Fruit fly (Drosophila melanogaster) whole organism, embryonic: ENCODE measurements around the gene Patr-1.
A peak's percentile ranks its signal among the peaks of the same experiment; 100 is the strongest.

Source experiments
- Awh ChIP-seq: fragments of 200-800 bp; sonication (Bioruptor generic); IDR thresholded peaks from 2 replicates; pipeline ENCODE4, ENCODE4 v1.3.6; 2022; ENCODE audit warnings: missing biosample characterization, missing genetic modification characterization
- Bteb2 ChIP-seq: fragments of 200-800 bp; sonication (Bioruptor generic); optimal IDR thresholded peaks from 2 replicates; lab custom pipeline; 2016; ENCODE audit warnings: missing biosample characterization, missing genetic modification characterization
- CG11247 ChIP-seq: fragments of 200-800 bp; sonication (Bioruptor generic); IDR thresholded peaks from 2 replicates; pipeline ENCODE4 v1.3.6; 2022; ENCODE audit warnings: missing biosample characterization, missing genetic modification characterization
- CG11695 ChIP-seq: fragments of 200-800 bp; sonication (Bioruptor generic); IDR thresholded peaks from 3 replicates; pipeline ENCODE4 v1.3.6; 2022; ENCODE audit warnings: missing biosample characterization, missing genetic modification characterization
- CG12942 ChIP-seq: fragments of 200-800 bp; sonication (Bioruptor generic); optimal IDR thresholded peaks from 3 replicates; lab custom pipeline; 2016; ENCODE audit warnings: missing biosample characterization, missing genetic modification characterization
- CG14014 ChIP-seq: fragments of 200-800 bp; sonication (Bioruptor generic); IDR thresholded peaks from 2 replicates; pipeline ENCODE4 v1.3.6; 2022; ENCODE audit warnings: missing biosample characterization, missing genetic modification characterization
- CG15514 ChIP-seq: fragments of 200-800 bp; sonication (Bioruptor generic); optimal IDR thresholded peaks from 3 replicates; lab custom pipeline; 2017; ENCODE audit warnings: missing biosample characterization, missing genetic modification characterization, mild to moderate bottlenecking, moderate library complexity, missing genetic modification reagents
- CG16779 ChIP-seq: fragments of 200-800 bp; sonication (Bioruptor generic); IDR thresholded peaks from 2 replicates; pipeline ENCODE4 v1.3.6; 2022; ENCODE audit warnings: missing biosample characterization, missing genetic modification characterization
- CG17361 ChIP-seq: fragments of 200-800 bp; sonication (Bioruptor generic); IDR thresholded peaks from 3 replicates; pipeline ENCODE4 v1.3.6; 2022; ENCODE audit warnings: missing biosample characterization, missing genetic modification characterization
- CG17385 ChIP-seq: fragments of 200-800 bp; sonication (Bioruptor generic); optimal IDR thresholded peaks from 3 replicates; lab custom pipeline; 2018; ENCODE audit warnings: missing biosample characterization, mild to moderate bottlenecking, missing genetic modification characterization
- CG1832 ChIP-seq: fragments of 200-800 bp; sonication (Bioruptor generic); optimal IDR thresholded peaks from 2 replicates; lab custom pipeline; 2017; ENCODE audit warnings: missing biosample characterization, mild to moderate bottlenecking, missing genetic modification characterization, inconsistent platforms
- CG34376 ChIP-seq: fragments of 200-800 bp; sonication (Bioruptor generic); optimal IDR thresholded peaks from 2 replicates; lab custom pipeline; 2018; ENCODE audit warnings: missing biosample characterization, mild to moderate bottlenecking, missing genetic modification characterization
- CG43689 ChIP-seq: fragments of 200-800 bp; sonication (Bioruptor generic); IDR thresholded peaks from 2 replicates; pipeline ENCODE4 v1.3.6; 2022; ENCODE audit warnings: missing biosample characterization, missing genetic modification characterization
- CG4617 ChIP-seq: fragments of 200-800 bp; sonication (Bioruptor generic); optimal IDR thresholded peaks from 3 replicates; lab custom pipeline; 2016; ENCODE audit warnings: missing biosample characterization, missing genetic modification characterization, borderline replicate concordance
- CG4730 ChIP-seq: fragments of 200-800 bp; sonication (Bioruptor generic); IDR thresholded peaks from 2 replicates; pipeline ENCODE4 v1.3.6; 2022; ENCODE audit warnings: missing biosample characterization, missing genetic modification characterization
- CG5953 ChIP-seq: fragments of 200-800 bp; sonication (Bioruptor generic); IDR thresholded peaks from 2 replicates; pipeline ENCODE4 v1.3.6; 2022; ENCODE audit warnings: missing biosample characterization, missing genetic modification characterization
- CG7928 ChIP-seq: fragments of 200-800 bp; sonication (Bioruptor generic); optimal IDR thresholded peaks from 2 replicates; lab custom pipeline; 2017; ENCODE audit warnings: missing biosample characterization, mild to moderate bottlenecking, missing genetic modification characterization
- CG8281 ChIP-seq: fragments of 200-800 bp; sonication (Bioruptor generic); optimal IDR thresholded peaks from 2 replicates; lab custom pipeline; 2018; ENCODE audit warnings: missing biosample characterization, mild to moderate bottlenecking, missing genetic modification characterization, moderate library complexity
- CG8359 ChIP-seq: fragments of 200-800 bp; sonication (Bioruptor generic); optimal IDR thresholded peaks from 2 replicates; lab custom pipeline; 2017; ENCODE audit warnings: missing biosample characterization, mild to moderate bottlenecking, missing genetic modification characterization, borderline replicate concordance
- CoRest ChIP-seq: fragments of 200-800 bp; sonication (Bioruptor generic); optimal IDR thresholded peaks from 3 replicates; lab custom pipeline; 2018; ENCODE audit warnings: missing biosample characterization, mild to moderate bottlenecking, missing genetic modification characterization, moderate library complexity
- Dip2 ChIP-seq: fragments of 200-800 bp; sonication (Bioruptor generic); IDR thresholded peaks from 2 replicates; pipeline ENCODE4 v1.3.6; 2022; ENCODE audit warnings: missing biosample characterization, missing genetic modification characterization
- Doc3 ChIP-seq: fragments of 200-800 bp; sonication (Bioruptor generic); IDR thresholded peaks from 3 replicates; pipeline ENCODE4 v1.3.6; 2022; ENCODE audit warnings: missing biosample characterization, missing genetic modification characterization; ENCODE audit not compliant: partially characterized antibody
- E2f1 ChIP-seq: fragments of 200-800 bp; sonication (Bioruptor generic); IDR thresholded peaks from 2 replicates; pipeline ENCODE4 v1.3.6; 2022; ENCODE audit warnings: missing biosample characterization, missing genetic modification characterization
- Hr39 ChIP-seq: fragments of >200 bp; optimal IDR thresholded peaks from 2 replicates; lab custom pipeline; 2017
- Kr ChIP-seq: fragments of 200-800 bp; sonication (Bioruptor generic); optimal IDR thresholded peaks from 2 replicates; lab custom pipeline; 2017; ENCODE audit warnings: missing biosample characterization, mild to moderate bottlenecking, missing genetic modification characterization
- Nf-YC ChIP-seq: fragments of 200-800 bp; optimal IDR thresholded peaks from 3 replicates; lab custom pipeline; 2019; ENCODE audit warnings: missing biosample characterization, mild to moderate bottlenecking, missing genetic modification characterization, moderate library complexity
- Sox102F ChIP-seq: fragments of 200-800 bp; sonication (Bioruptor generic); optimal IDR thresholded peaks from 2 replicates; lab custom pipeline; 2018; ENCODE audit warnings: missing biosample characterization, mild to moderate bottlenecking, missing genetic modification characterization, moderate library complexity
- YL-1 ChIP-seq: fragments of 200-800 bp; sonication (Bioruptor generic); optimal IDR thresholded peaks from 3 replicates; lab custom pipeline; 2017; ENCODE audit warnings: missing biosample characterization, mild to moderate bottlenecking, missing genetic modification characterization
- bab2 ChIP-seq: fragments of 200-800 bp; sonication (Bioruptor generic); optimal IDR thresholded peaks from 2 replicates; lab custom pipeline; 2016; ENCODE audit warnings: missing biosample characterization, missing genetic modification characterization
- bcd ChIP-seq: fragments of 200-800 bp; sonication (Bioruptor generic); optimal IDR thresholded peaks from 2 replicates; lab custom pipeline; 2017; ENCODE audit warnings: missing biosample characterization, mild to moderate bottlenecking, missing genetic modification characterization
- cad ChIP-seq: fragments of >200 bp; optimal IDR thresholded peaks from 2 replicates; lab custom pipeline; 2017; ENCODE audit warnings: missing biosample characterization, missing genetic modification characterization
- cas ChIP-seq: fragments of 200-800 bp; sonication (Bioruptor generic); IDR thresholded peaks from 2 replicates; pipeline ENCODE4 v1.3.6; 2022; ENCODE audit warnings: missing biosample characterization, missing genetic modification characterization
- chif ChIP-seq, 2 experiments: fragments of 200-800 bp; sonication (Bioruptor generic); optimal IDR thresholded peaks; 3 replicates each; lab custom pipeline; 2016; ENCODE audit warnings: missing biosample characterization in 2 of 2, missing genetic modification characterization in 2 of 2
- ewg ChIP-seq: fragments of 200-800 bp; sonication (Bioruptor generic); optimal IDR thresholded peaks from 3 replicates; lab custom pipeline; 2017; ENCODE audit warnings: mild to moderate bottlenecking, missing biosample characterization, missing genetic modification reagents, missing genetic modification characterization
- fd96Cb ChIP-seq: fragments of 200-800 bp; sonication (Bioruptor generic); optimal IDR thresholded peaks from 2 replicates; lab custom pipeline; 2018; ENCODE audit warnings: missing biosample characterization, mild to moderate bottlenecking, missing genetic modification characterization, moderate library complexity
- lilli ChIP-seq: fragments of 200-800 bp; sonication (Bioruptor generic); optimal IDR thresholded peaks from 3 replicates; lab custom pipeline; 2016; ENCODE audit warnings: missing biosample characterization, missing genetic modification characterization
- maf-S ChIP-seq: fragments of 200-800 bp; sonication (Bioruptor generic); optimal IDR thresholded peaks from 2 replicates; lab custom pipeline; 2016; ENCODE audit warnings: missing biosample characterization, missing genetic modification characterization
- pan ChIP-seq, 4 experiments: fragments of >200 bp in 3 of 4; fragments of 200-800 bp in 1 of 4; sonication (Bioruptor generic) in 1 of 4; optimal IDR thresholded peaks in 3 of 4; IDR thresholded peaks in 1 of 4; 2 replicates each; pipeline versions ENCODE4 v1.3.6 to Lab custom; 2017 to 2022; ENCODE audit warnings: missing biosample characterization in 2 of 4, missing genetic modification characterization in 2 of 4, mixed read lengths in 1 of 4
- pum ChIP-seq: fragments of 200-800 bp; sonication (Bioruptor generic); optimal IDR thresholded peaks from 2 replicates; lab custom pipeline; 2016; ENCODE audit warnings: missing biosample characterization, missing genetic modification characterization
- ranshi ChIP-seq: fragments of 200-800 bp; sonication (Bioruptor generic); IDR thresholded peaks from 2 replicates; pipeline ENCODE4 v1.3.6; 2022; ENCODE audit warnings: missing biosample characterization, missing genetic modification characterization
- slbo ChIP-seq: fragments of 200-800 bp; sonication (Bioruptor generic); IDR thresholded peaks from 2 replicates; pipeline ENCODE4 v1.3.6; 2022; ENCODE audit warnings: missing biosample characterization, missing genetic modification characterization
- slou ChIP-seq: fragments of 200-800 bp; sonication (Bioruptor generic); optimal IDR thresholded peaks from 3 replicates; lab custom pipeline; 2016; ENCODE audit warnings: missing biosample characterization, missing genetic modification characterization
- ssp ChIP-seq: fragments of 200-800 bp; sonication (Bioruptor generic); IDR thresholded peaks from 2 replicates; pipeline ENCODE4 v1.3.6; 2022; ENCODE audit warnings: missing biosample characterization, missing genetic modification characterization
- stc ChIP-seq: fragments of 200-800 bp; sonication (Bioruptor generic); IDR thresholded peaks from 2 replicates; pipeline ENCODE4 v1.3.6; 2022; ENCODE audit warnings: missing biosample characterization, missing genetic modification characterization
- stwl ChIP-seq: fragments of 200-800 bp; sonication (Bioruptor generic); optimal IDR thresholded peaks from 3 replicates; lab custom pipeline; 2018; ENCODE audit warnings: missing biosample characterization, mild to moderate bottlenecking, missing genetic modification characterization, moderate library complexity
- tll ChIP-seq, 2 experiments: fragments of 200-800 bp in 1 of 2; fragments of >200 bp in 1 of 2; sonication (Bioruptor generic) in 1 of 2; optimal IDR thresholded peaks; 2 replicates each; lab custom pipeline; 2017 to 2019; ENCODE audit warnings: missing biosample characterization in 2 of 2, missing genetic modification characterization in 2 of 2, mild to moderate bottlenecking in 1 of 2, moderate library complexity in 1 of 2
- unc-4 ChIP-seq: fragments of 200-800 bp; sonication (Bioruptor generic); IDR thresholded peaks from 2 replicates; pipeline ENCODE4 v1.3.6; 2022; ENCODE audit warnings: missing biosample characterization, missing genetic modification characterization; ENCODE audit not compliant: partially characterized antibody
- usp ChIP-seq: fragments of >200 bp; optimal IDR thresholded peaks from 2 replicates; lab custom pipeline; 2017; ENCODE audit warnings: missing biosample characterization, missing genetic modification characterization
- wdn ChIP-seq: fragments of 200-800 bp; sonication (Bioruptor generic); IDR thresholded peaks from 2 replicates; pipeline ENCODE4 v1.3.6; 2022; ENCODE audit warnings: missing biosample characterization, missing genetic modification characterization
- yki ChIP-seq: fragments of >200 bp; optimal IDR thresholded peaks from 3 replicates; lab custom pipeline; 2018

Gene Patr-1

dm6 chr3R:17042838-17043569 lies at the start of gene Patr-1, which contains the start of gene bdwf (continued):
- TF ChIP-seq cas (GFP tag; lab: Robert Waterston, UW) (no peak), ewg (GFP tag; lab: Kevin White, UChicago) (no peak), CG5953 (GFP tag; lab: Robert Waterston, UW) (no peak), chif (GFP tag; optimal IDR thresholded peaks at IDR 0.05; lab: Kevin White, UChicago) (no peak), pan (optimal IDR thresholded peaks at IDR 0.05; lab: Kevin White, UChicago) (no peak), pan (GFP tag; optimal IDR thresholded peaks at IDR 0.05 in 1 of 2, IDR thresholded peaks at IDR 0.05 in 1 of 2) (no peak), bcd (GFP tag; lab: Kevin White, UChicago) (no peak), bab2 (no peak), lilli (GFP tag; lab: Kevin White, UChicago) (peak; percentile 37), unc-4 (GFP tag; lab: Robert Waterston, UW) (peak; percentile 88), E2f1 (GFP tag; lab: Robert Waterston, UW) (no peak), slbo (no peak; the same call in 1 of the 2 replicates), fd96Cb (tag; lab: Kevin White, UChicago) (no peak), CoRest (peak; percentile 46), CG12942 (GFP tag; lab: Kevin White, UChicago) (no peak), CG34376 (no peak), CG11695 (GFP tag; lab: Robert Waterston, UW) (no peak), CG8359 (GFP tag; lab: Kevin White, UChicago) (no peak), ssp (GFP tag; lab: Robert Waterston, UW) (no peak), wdn (GFP tag; lab: Robert Waterston, UW) (no peak), CG17361 (GFP tag; lab: Robert Waterston, UW) (peak; percentile 68), CG17385 (GFP tag; lab: Kevin White, UChicago) (no peak), Bteb2 (no peak), CG1832 (GFP tag; lab: Kevin White, UChicago) (no peak), Nf-YC (tag; lab: Kevin White, UChicago) (peak; percentile 2), tll (GFP tag; optimal IDR thresholded peaks at IDR 0.05; lab: Kevin White, UChicago) (peak in 1 of 2 experiments; percentile 21), Dip2 (GFP tag; lab: Robert Waterston, UW) (no peak), Hr39 (no peak), usp (GFP tag; lab: Kevin White, UChicago) (no peak), CG14014 (GFP tag; lab: Robert Waterston, UW) (no peak), CG7928 (GFP tag; lab: Kevin White, UChicago) (no peak), ranshi (GFP tag; lab: Robert Waterston, UW) (no peak), pum (GFP tag; lab: Kevin White, UChicago) (no peak), CG11247 (GFP tag; lab: Robert Waterston, UW) (no peak), slou (GFP tag; lab: Kevin White, UChicago) (peak; percentile 16), Doc3 (GFP tag; lab: Robert Waterston, UW) (peak; percentile 85), CG43689 (no peak), YL-1 (GFP tag; lab: Kevin White, UChicago) (peak; percentile 48), CG4730 (GFP tag; lab: Robert Waterston, UW) (no peak), stc (0 out of 2 replicates have a peak, but pooled peaks have one; percentile 6), CG15514 (GFP tag; lab: Kevin White, UChicago) (peak; percentile 99), cad (GFP tag; lab: Kevin White, UChicago) (no peak), yki (no peak), CG4617 (GFP tag; lab: Kevin White, UChicago) (no peak), Kr (GFP tag; lab: Kevin White, UChicago) (no peak), CG16779 (GFP tag; lab: Robert Waterston, UW) (no peak), Sox102F (GFP tag; lab: Kevin White, UChicago) (no peak), maf-S (no peak), stwl (peak; percentile 32), CG8281 (tag; lab: Kevin White, UChicago) (no peak), Awh (GFP tag; lab: Robert Waterston, UW) (no peak)
